Worm (Caenorhabditis elegans): ENCODE measurements around the gene pdcd-2.

pdcd-2 gene

DNA sequence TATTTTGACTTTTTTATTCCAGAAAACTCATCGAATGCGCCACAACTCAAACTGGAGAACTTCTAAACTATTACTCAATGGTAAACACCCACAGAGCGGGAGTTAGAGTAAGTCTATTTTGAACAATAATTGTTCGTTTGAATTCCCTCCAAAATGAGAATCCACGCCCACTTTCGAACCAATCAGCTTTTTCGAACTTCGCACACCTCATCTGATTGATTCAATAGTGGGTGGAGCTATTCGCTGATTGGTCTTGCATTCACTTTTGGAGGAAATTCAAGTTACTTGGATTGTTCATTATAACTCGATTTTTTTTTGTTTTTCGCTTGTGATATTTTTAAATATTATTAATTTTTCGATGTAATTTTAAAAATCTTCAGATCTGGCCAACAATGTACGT, 22.0 kb downstream of the pdcd-2 start:
- TF ChIP-seq nfya-1 (tag; optimal IDR thresholded peaks at IDR 0.05) (peak; percentile 72), ceh-2 (tag; optimal IDR thresholded peaks at IDR 0.05) (no peak)

DNA sequence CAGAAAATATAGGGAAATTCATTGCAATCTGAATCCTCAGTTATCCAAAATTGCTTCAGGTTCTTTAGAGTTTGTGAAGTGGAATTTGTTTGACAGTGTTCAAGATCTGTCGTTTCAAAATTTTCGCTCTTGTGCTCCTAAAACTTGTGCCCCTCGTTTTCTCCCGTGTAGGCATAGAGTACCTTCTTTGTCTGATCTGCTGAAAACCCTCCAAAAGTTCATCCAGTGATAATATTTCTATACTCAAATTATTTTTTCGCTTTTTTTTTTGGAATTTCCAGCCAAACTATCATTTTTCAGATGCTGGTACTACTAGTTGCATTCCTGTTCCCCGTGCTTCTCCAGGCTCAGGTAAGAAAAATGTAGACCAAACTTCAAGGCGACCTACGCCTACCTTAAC, 23.4 kb downstream of the pdcd-2 start, which contains the start of gene R07E5.4:
R07E5.4 (plus strand) TSS at position 301 of the 400 bp plus-strand sequence.
- TF ChIP-seq madf-2 (tag; optimal IDR thresholded peaks at IDR 0.05): no peak
- no peak for TF ChIP-seq syd-9 (tag; optimal IDR thresholded peaks at IDR 0.05)
- no peak for TF ChIP-seq elt-2 (tag; optimal IDR thresholded peaks at IDR 0.05)
- TF ChIP-seq mec-3 (tag; optimal IDR thresholded peaks at IDR 0.05; ENCODE audit: borderline replicate concordance): no peak
- no peak for TF ChIP-seq pqm-1 (tag; optimal IDR thresholded peaks at IDR 0.05)
- TF ChIP-seq hlh-30 (tag; optimal IDR thresholded peaks at IDR 0.05; ENCODE audit: insufficient read depth): no peak
- no peak for TF ChIP-seq gmeb-2 (tag; optimal IDR thresholded peaks at IDR 0.05)
- TF ChIP-seq lin-11 (tag; optimal IDR thresholded peaks at IDR 0.05): no peak
- no peak for TF ChIP-seq lim-6 (tag; optimal IDR thresholded peaks at IDR 0.05)
- TF ChIP-seq npax-4 (tag; optimal IDR thresholded peaks at IDR 0.05): no peak

DNA sequence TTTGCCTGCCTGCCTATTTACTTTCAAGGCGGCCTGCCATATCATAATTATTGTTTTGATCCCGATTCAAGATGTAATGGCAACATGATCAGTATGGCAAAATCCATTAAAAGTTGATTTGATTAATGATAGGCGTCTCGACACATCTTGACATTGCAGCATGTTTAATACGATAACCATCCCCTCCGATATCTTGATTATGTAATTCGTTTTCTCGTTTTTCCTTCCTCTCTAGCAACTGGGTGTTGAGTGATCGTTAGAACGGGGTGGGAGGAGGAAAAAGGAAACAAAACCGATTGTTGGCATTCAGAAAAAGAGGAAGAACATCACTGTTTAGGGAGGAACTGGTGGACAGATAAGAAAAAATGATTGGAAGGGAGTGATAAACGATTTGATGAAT, 25.9 kb downstream of the pdcd-2 start:
- no peak for TF ChIP-seq ceh-14 (tag; optimal IDR thresholded peaks at IDR 0.05)
- TF ChIP-seq elt-2 (tag; optimal IDR thresholded peaks at IDR 0.05): no peak
- no peak for TF ChIP-seq F13H6.1 (tag; optimal IDR thresholded peaks at IDR 0.05)
- no peak for TF ChIP-seq fkh-6 (tag; optimal IDR thresholded peaks at IDR 0.05)
- TF ChIP-seq tbx-7 (tag; optimal IDR thresholded peaks at IDR 0.05): no peak
- TF ChIP-seq ceh-2 (tag; optimal IDR thresholded peaks at IDR 0.05): no peak
- no peak for TF ChIP-seq pha-2 (tag; optimal IDR thresholded peaks at IDR 0.05)
- no peak for TF ChIP-seq unc-3 (GFP tag; conservative IDR thresholded peaks at IDR 0.05)
- no peak for TF ChIP-seq unc-3 (tag; optimal IDR thresholded peaks at IDR 0.05)
- no peak for TF ChIP-seq ceh-24 (tag; optimal IDR thresholded peaks at IDR 0.05)
- no peak for TF ChIP-seq tbx-2 (tag; optimal IDR thresholded peaks at IDR 0.05)
- TF ChIP-seq zip-5 (tag; optimal IDR thresholded peaks at IDR 0.05): no peak
- TF ChIP-seq sdc-2 (tag; optimal IDR thresholded peaks at IDR 0.05): no peak
- TF ChIP-seq hlh-30 (tag; optimal IDR thresholded peaks at IDR 0.05; ENCODE audit: insufficient read depth): no peak
- no peak for TF ChIP-seq hlh-15 (tag; optimal IDR thresholded peaks at IDR 0.05)

DNA sequence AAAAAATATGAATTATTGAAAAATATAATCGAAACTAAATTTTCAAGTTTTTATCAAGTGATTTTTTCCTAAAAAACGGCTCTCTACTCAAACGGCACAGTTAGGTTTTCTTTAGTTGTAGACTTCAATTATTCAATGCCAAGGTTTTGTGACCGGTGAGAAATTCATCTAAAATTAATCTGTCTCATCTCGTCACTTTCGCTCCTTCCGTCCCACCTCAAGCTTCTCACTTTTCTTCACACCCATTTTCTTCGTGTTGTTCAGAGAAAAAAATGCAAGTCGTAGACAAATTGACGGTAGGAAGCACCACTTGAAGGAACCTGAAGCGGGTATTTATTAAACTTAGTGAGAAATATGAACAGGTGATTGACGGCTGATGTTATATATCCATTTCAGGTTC, 26.5 kb downstream of the pdcd-2 start:
- no peak for TF ChIP-seq nhr-232 (tag; optimal IDR thresholded peaks at IDR 0.05)
- no peak for TF ChIP-seq ceh-30 (tag; optimal IDR thresholded peaks at IDR 0.05)
- TF ChIP-seq fkh-6 (tag; optimal IDR thresholded peaks at IDR 0.05): no peak
- no peak for TF ChIP-seq dve-1 (tag; optimal IDR thresholded peaks at IDR 0.05)
- no peak for TF ChIP-seq madf-2 (tag; optimal IDR thresholded peaks at IDR 0.05)
- TF ChIP-seq zip-5 (tag; optimal IDR thresholded peaks at IDR 0.05): no peak
- no peak for TF ChIP-seq rnt-1 (tag; optimal IDR thresholded peaks at IDR 0.05)
- no peak for TF ChIP-seq tbx-2 (tag; optimal IDR thresholded peaks at IDR 0.05)
- TF ChIP-seq che-1 (tag; optimal IDR thresholded peaks at IDR 0.05): no peak
- no peak for TF ChIP-seq ceh-2 (tag; optimal IDR thresholded peaks at IDR 0.05)
- TF ChIP-seq ceh-48 (tag; optimal IDR thresholded peaks at IDR 0.05): no peak
- TF ChIP-seq unc-55 (GFP tag; optimal IDR thresholded peaks at IDR 0.05): no peak
- no peak for TF ChIP-seq fkh-10 (GFP tag; optimal IDR thresholded peaks at IDR 0.05)

DNA sequence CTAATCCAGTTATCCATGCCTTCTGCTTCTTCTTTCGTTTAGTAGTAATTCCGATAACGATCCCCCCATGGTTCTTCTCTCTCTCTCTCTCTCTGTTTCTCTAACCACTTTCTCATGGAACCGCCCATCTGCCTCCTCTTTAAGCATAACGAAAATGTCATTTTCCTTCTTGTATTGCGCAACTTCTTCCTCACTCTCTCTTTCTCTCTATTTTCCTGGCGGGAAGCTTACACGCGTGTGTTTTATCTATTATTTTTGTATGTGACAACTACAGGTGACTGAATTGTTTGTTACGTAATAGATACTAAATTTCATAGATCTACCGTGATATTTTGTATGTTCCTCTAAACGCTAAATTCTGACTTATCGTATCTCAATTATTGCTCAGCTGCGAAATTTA, 27.4 kb downstream of the pdcd-2 start:
- TF ChIP-seq pat-9 (tag; optimal IDR thresholded peaks at IDR 0.05): no peak
- no peak for TF ChIP-seq ztf-16 (tag; optimal IDR thresholded peaks at IDR 0.05)
- TF ChIP-seq ceh-48 (tag; optimal IDR thresholded peaks at IDR 0.05): no peak
- no peak for TF ChIP-seq nhr-232 (tag; optimal IDR thresholded peaks at IDR 0.05)
- TF ChIP-seq dve-1 (tag; optimal IDR thresholded peaks at IDR 0.05): no peak
- TF ChIP-seq fkh-6 (tag; optimal IDR thresholded peaks at IDR 0.05): no peak
- no peak for TF ChIP-seq fkh-10 (GFP tag; optimal IDR thresholded peaks at IDR 0.05)
- TF ChIP-seq eyg-1 (tag; optimal IDR thresholded peaks at IDR 0.05): no peak
- no peak for TF ChIP-seq Y22D7AL.16 (tag; optimal IDR thresholded peaks at IDR 0.05)
- no peak for TF ChIP-seq pag-3 (tag; optimal IDR thresholded peaks at IDR 0.05; ENCODE audit: borderline replicate concordance)
- TF ChIP-seq ceh-34 (tag; optimal IDR thresholded peaks at IDR 0.05): no peak
- no peak for TF ChIP-seq ets-4 (tag; optimal IDR thresholded peaks at IDR 0.05)
- TF ChIP-seq C38D4.7 (GFP tag; optimal IDR thresholded peaks at IDR 0.05): no peak
